Worm (Caenorhabditis elegans): Measurements from ENCODE around the gene kap-1.

DNA sequence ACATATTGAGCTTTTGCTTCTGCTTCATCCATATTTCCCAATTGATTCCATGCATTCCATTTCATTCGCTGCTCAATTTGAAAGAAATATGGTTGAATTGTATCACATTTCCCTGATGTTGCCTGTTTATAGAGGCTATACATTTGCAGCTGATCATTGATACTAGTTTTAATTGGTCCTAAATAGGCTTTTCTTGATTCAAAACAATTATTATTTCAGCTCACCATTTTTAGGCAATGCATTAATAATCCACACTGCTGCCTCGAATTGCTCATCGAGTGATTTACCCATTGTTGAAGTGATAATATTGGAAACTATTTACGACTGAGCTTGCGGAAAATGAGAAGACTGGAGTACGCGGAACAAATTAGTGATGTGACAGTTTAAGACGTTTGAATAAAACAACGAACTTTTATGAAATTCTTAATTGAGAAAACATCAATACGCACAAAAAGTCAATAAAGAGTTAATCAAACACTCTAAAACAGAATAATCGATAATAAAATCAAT lies 30.0 kb upstream of the kap-1 start, which contains the start of gene acbp-4:
- TF ChIP-seq unc-62 (GFP tag; optimal IDR thresholded peaks at IDR 0.05): no peak
- no peak for TF ChIP-seq elt-3 (tag; optimal IDR thresholded peaks at IDR 0.05)
- TF ChIP-seq nhr-28 (tag; optimal IDR thresholded peaks at IDR 0.05): no peak
- TF ChIP-seq lsy-12 (tag; optimal IDR thresholded peaks at IDR 0.05): no peak
- TF ChIP-seq egl-27 (tag; optimal IDR thresholded peaks at IDR 0.05): no peak
- TF ChIP-seq hmg-11 (tag; optimal IDR thresholded peaks at IDR 0.05): no peak
- no peak for TF ChIP-seq snpc-4 (tag; optimal IDR thresholded peaks at IDR 0.05)
- no peak for TF ChIP-seq ztf-11 (tag; optimal IDR thresholded peaks at IDR 0.05)
- no peak for TF ChIP-seq skn-1 (tag; optimal IDR thresholded peaks at IDR 0.05)
- no peak for TF ChIP-seq nhr-11 (tag; optimal IDR thresholded peaks at IDR 0.05)
- TF ChIP-seq mdl-1 (tag; optimal IDR thresholded peaks at IDR 0.05): no peak

All from whole organism, L3 larva.